Worm (Caenorhabditis elegans) whole organism, L1 larva: ENCODE measurements around the gene ZK632.11.

Source experiments
- lin-14 ChIP-seq: fragments of 200-800 bp; sonication (Bioruptor generic); optimal IDR thresholded peaks from 2 replicates; lab custom pipeline; 2018; ENCODE audit warnings: mild to moderate bottlenecking, missing genetic modification characterization, moderate library complexity, missing compliant biosample characterization
- nhr-11 ChIP-seq: fragments of 150-350 bp; optimal IDR thresholded peaks from 2 replicates; lab custom pipeline; 2014; ENCODE audit warnings: missing biosample characterization, missing genetic modification characterization
- sptf-1 ChIP-seq: fragments of 150-350 bp; optimal IDR thresholded peaks from 2 replicates; lab custom pipeline; 2014; ENCODE audit warnings: missing biosample characterization, missing genetic modification characterization

DNA sequence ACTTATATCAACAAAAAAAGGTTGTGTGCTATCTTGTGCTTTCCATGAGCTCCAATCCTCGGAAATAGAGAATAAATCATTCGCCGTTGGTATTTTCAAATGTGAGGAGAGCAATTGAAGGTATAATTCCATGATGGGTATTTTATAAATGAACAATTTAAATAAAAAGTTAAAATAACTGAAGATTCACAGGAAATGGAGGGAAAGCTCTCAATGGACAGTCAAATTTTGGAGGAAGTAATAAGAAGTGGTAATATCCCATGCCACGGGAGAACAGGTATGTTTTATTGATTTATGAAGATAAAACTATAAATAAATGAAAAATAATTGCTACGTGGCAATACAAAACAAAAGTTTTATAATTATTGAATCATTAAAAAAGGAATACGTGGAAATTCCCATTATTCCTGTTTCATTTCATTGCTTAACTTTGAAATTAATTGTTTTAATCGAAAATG, 44.6 kb upstream of the ZK632.11 start:
- no peak for TF ChIP-seq sptf-1 (tag; lab: Kevin White, UChicago)
- no peak for TF ChIP-seq nhr-11 (tag; lab: Kevin White, UChicago)
- TF ChIP-seq lin-14 (GFP tag; lab: Kevin White, UChicago), result no peak
